Fruit fly (Drosophila melanogaster) whole organism, pupa: ENCODE data around the gene mtsh.

Experiments
- CG17806 ChIP-seq: fragments of 200-800 bp; sonication (Bioruptor generic); optimal IDR thresholded peaks from 2 replicates; lab custom pipeline; 2018; ENCODE audit warnings: missing biosample characterization, mild to moderate bottlenecking, missing genetic modification characterization, moderate library complexity
- CG34367 ChIP-seq: fragments of 200-800 bp; sonication (Bioruptor generic); optimal IDR thresholded peaks from 2 replicates; lab custom pipeline; 2018; ENCODE audit warnings: missing biosample characterization, mild to moderate bottlenecking, missing genetic modification characterization
- CG4496 ChIP-seq: fragments of 200-800 bp; sonication (Bioruptor generic); IDR thresholded peaks from 3 replicates; pipeline ENCODE4 v1.3.6; 2022; ENCODE audit warnings: missing biosample characterization, missing genetic modification characterization
- gl ChIP-seq: fragments of 200-800 bp; sonication (Bioruptor generic); optimal IDR thresholded peaks from 2 replicates; lab custom pipeline; 2018; ENCODE audit warnings: missing biosample characterization, mild to moderate bottlenecking, missing genetic modification characterization

- TF ChIP-seq CG34367 (tag; lab: Kevin White, UChicago) (no peak), CG4496 (GFP tag; lab: Robert Waterston, UW) (no peak), gl (no peak), CG17806 (no peak)
Observed at dm6 chr2L:8276287-8276686, 43.4 kb downstream of the mtsh start.
